Worm (Caenorhabditis elegans): ENCODE measurements around the gene B0222.11.

Gene B0222.11

DNA sequence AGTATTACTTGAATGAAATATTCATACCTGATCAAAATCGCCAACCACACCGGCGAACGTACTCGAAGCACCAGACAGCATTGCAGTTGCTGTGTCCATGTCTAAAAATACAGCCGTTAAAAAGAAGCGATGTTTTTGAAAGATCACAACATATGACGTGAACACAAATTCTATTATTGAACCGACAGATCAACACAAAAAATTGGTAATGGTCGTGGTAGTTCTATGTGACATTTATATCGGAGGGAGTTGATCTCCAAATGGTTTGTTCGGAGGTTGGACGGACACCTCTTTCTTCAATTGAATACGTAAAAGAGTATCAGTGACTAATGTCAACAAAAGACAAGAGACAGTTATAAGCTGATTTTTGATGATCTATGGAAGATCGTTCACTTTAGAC lies 26.7 kb downstream of the B0222.11 start, which contains the start of gene pitr-3:
Gene pitr-3, minus strand, starts transcription at position 101 of the 400 bp plus-strand sequence.
- TF ChIP-seq unc-62 (GFP tag; optimal IDR thresholded peaks at IDR 0.05), result no peak

DNA sequence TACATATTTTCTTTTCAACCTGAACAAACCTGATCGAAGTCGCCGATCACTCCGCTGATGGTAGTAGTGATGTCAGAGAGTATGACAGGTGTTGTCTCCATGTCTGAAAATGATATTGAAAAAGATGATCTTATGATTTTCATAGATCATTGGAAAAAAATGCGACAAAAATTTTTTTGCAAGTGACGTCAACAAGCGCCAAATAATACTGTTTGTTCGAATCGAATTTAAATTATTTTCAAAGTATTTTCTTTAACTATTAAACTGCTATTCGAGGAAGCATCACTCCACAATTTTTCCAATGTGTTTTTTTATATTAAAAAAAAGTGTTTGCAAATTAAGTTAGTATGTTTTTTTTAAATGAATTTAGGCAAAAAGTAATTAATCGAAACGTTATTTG lies 30.4 kb downstream of the B0222.11 start, which contains the start of gene pitr-2:
Gene pitr-2, minus strand, starts transcription at position 101 of the 400 bp plus-strand sequence.
- TF ChIP-seq unc-62 (GFP tag; optimal IDR thresholded peaks at IDR 0.05), result no peak

DNA sequence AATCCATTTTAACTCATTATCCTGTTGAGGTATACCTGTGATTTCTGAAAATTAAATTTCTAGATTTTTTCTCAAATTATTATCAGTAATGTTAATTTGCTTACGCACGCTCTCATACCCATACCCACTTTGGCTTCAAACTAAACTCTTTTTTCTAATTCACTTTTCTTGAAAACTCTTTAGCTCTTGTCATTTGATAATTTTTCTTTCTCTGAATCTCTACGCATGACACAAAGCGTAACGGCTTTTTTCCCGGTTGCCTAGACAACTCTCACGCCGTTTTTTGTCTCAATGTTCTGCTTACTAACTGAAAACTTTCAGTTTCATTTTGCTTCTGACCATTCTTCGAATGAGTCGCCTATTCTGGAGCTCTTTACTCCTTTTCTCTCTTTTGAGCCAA lies 34.0 kb downstream of the B0222.11 start, which contains the start of gene B0222.1:
Gene B0222.1, plus strand, starts transcription at position 306 of the 400 bp plus-strand sequence.
- TF ChIP-seq unc-62 (GFP tag; optimal IDR thresholded peaks at IDR 0.05), result no peak

DNA sequence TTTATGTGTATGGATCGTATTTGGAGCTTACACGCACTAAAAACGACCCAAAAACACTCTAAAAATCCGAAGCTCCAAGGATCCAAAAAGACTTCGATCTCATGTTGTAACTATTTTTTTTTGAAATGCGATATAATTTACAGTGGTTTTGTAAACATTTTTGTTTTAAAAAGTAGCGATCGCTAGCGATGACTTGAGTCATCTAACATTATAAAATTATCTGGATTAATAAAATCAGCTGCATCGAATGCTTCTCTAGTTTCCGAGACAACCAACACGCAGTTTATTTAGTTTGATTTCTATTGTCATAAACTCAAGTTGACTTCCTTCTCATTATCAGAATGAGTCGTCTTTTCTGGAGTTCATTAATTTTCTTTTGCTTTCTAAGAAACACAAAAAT lies 35.9 kb downstream of the B0222.11 start, which contains the start of gene F21C10.1:
Gene F21C10.1, plus strand, starts transcription at position 301 of the 400 bp plus-strand sequence.
- TF ChIP-seq unc-62 (GFP tag; optimal IDR thresholded peaks at IDR 0.05), result no peak

ce11 chrV:9130766-9131165 lies 37.2 kb downstream of the B0222.11 start, which contains the start of gene F21C10.19:
F21C10.19 (plus strand) TSS chrV:9131066.
- TF ChIP-seq unc-62 (GFP tag; optimal IDR thresholded peaks at IDR 0.05), result no peak

ce11 chrV:9128562-9128961 lies 39.4 kb downstream of the B0222.11 start:
- no peak for TF ChIP-seq unc-62 (GFP tag; optimal IDR thresholded peaks at IDR 0.05)

ce11 chrV:9127773-9128172 lies 40.2 kb downstream of the B0222.11 start, which contains the start of gene F21C10.3:
F21C10.3 (plus strand) TSS chrV:9128073.
- no peak for TF ChIP-seq unc-62 (GFP tag; optimal IDR thresholded peaks at IDR 0.05)

DNA sequence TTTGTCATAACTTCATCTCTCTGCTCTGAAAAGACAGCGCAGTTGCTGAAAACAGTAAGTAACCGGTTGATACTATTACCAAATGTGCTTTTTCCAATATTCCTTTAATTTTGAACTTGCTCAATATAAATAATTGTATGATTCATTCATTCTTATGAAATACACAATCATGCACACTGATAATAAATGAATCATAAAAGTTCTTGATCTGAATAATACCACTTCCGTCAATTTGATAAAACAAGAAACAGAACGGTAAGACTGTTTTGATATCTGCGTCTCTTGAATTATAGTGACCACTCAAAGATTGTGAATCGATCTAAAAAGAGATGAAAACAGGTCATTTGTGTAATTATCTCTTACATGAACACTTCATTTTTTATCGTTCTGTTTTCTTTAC lies 41.7 kb downstream of the B0222.11 start, which contains the start of gene F21C10.4:
Gene F21C10.4, plus strand, starts transcription at position 301 of the 400 bp plus-strand sequence.
- no peak for TF ChIP-seq unc-62 (GFP tag; optimal IDR thresholded peaks at IDR 0.05)

DNA sequence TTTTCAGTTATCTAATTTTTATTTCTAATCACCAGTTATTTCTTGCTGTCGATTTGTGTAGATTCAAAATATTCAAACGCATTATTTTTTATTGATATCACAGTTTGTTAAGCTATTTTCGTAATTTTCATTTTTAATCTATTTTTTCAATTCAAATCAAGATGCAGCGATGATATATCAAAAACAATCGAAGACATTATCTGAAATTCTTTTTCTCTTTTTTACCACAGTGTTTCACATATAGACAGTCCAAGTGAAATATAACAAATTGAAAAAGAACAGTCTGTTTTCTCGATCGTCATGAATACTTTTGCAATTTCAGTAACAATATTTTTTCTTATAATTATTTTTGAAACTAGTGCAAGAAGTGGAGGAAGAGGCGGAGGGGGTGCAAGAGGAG lies 42.6 kb downstream of the B0222.11 start, which contains the start of gene F21C10.5:
Gene F21C10.5, plus strand, starts transcription at position 301 of the 400 bp plus-strand sequence.
- TF ChIP-seq unc-62 (GFP tag; optimal IDR thresholded peaks at IDR 0.05), result no peak

DNA sequence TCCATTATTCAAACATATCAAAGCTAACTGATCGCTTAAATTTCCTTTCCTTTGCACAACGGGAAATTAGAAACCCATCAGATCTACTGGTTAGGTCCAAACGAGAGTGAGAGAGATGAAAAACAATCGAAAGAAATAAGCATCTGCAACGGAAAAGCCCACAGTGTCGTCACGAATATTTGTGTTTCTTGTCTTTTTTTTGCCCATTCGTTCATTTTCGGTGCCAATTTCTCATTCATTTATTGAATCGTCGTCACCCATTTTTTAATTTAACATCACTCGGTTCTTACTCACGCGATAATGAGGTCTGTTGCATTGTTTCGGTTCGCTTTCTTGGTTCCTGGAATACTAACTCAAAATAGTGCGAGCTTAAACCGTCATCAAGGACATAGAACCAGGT lies 43.8 kb downstream of the B0222.11 start, which contains the start of gene F21C10.6:
Gene F21C10.6, plus strand, starts transcription at position 301 of the 400 bp plus-strand sequence.
- no peak for TF ChIP-seq unc-62 (GFP tag; optimal IDR thresholded peaks at IDR 0.05)

DNA sequence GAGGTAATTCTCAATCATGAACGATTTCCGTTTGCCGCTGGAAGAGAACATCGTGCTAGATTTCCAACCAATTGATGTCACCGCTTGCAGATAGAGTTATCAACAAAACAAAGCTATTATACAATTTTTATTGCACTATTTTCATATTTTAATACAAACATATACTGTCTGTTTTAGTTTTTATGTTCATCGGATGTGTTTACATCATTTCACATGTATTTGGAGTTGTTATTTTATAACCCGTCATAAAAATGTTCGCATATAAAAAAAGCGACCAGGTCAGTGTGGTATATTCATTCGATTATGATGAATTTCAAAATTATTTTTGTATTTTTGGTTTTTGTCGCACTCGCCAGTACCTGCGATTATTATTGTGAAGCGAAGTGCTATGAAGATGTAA lies 44.8 kb downstream of the B0222.11 start, which contains the start of gene F21C10.11:
Gene F21C10.11, plus strand, starts transcription at position 301 of the 400 bp plus-strand sequence.
- TF ChIP-seq unc-62 (GFP tag; optimal IDR thresholded peaks at IDR 0.05), result no peak

- TF ChIP-seq unc-62 (GFP tag; optimal IDR thresholded peaks at IDR 0.05), result no peak
Measured at ce11 chrV:9122004-9122403, 46.0 kb downstream of the B0222.11 start, which contains the start of gene F21C10.13. F21C10.13 (plus strand) TSS chrV:9122304.
